Worm (Caenorhabditis elegans): ENCODE measurements around the gene grsp-3.

ce11 chrIV:7103211-7103679 lies 28.5 kb downstream of the grsp-3 start, which contains the start of the genes rde-8 and ZC477.3:
- no peak for TF ChIP-seq mab-5 (tag; optimal IDR thresholded peaks at IDR 0.05)
- TF ChIP-seq elt-1 (tag; optimal IDR thresholded peaks at IDR 0.05; ENCODE audit: borderline replicate concordance, insufficient read depth): no peak
- no peak for TF ChIP-seq nhr-12 (tag; optimal IDR thresholded peaks at IDR 0.05)
- peak; percentile 66 for TF ChIP-seq pha-4 (tag; optimal IDR thresholded peaks at IDR 0.05)
